Worm (Caenorhabditis elegans) whole organism, L1 larva: ENCODE measurements around the gene PDB1.1.

Experiments
- C04F5.9 ChIP-seq: sonication (generic microtip); optimal IDR thresholded peaks from 2 replicates; lab custom pipeline; 2016; ENCODE audit warnings: missing genetic modification characterization, missing compliant biosample characterization
- C16A3.4 ChIP-seq: fragments of 150-350 bp; optimal IDR thresholded peaks from 2 replicates; lab custom pipeline; 2014; ENCODE audit warnings: missing biosample characterization, missing genetic modification characterization
- C34B4.2 ChIP-seq: sonication (generic microtip); optimal IDR thresholded peaks from 2 replicates; lab custom pipeline; 2017; ENCODE audit warnings: mild to moderate bottlenecking, missing genetic modification characterization, missing compliant biosample characterization
- F16B12.6 ChIP-seq: fragments of 150-350 bp; optimal IDR thresholded peaks from 2 replicates; lab custom pipeline; 2014; ENCODE audit warnings: missing biosample characterization, missing genetic modification characterization
- Y116A8C.19 ChIP-seq: sonication (generic microtip); optimal IDR thresholded peaks from 2 replicates; lab custom pipeline; 2016; ENCODE audit warnings: missing compliant biosample characterization, missing genetic modification characterization, borderline replicate concordance
- alr-1 ChIP-seq: fragments of 200-800 bp; sonication (Bioruptor generic); optimal IDR thresholded peaks from 2 replicates; lab custom pipeline; 2018; ENCODE audit warnings: borderline replicate concordance, mild to moderate bottlenecking, missing genetic modification characterization, missing compliant biosample characterization
- aly-2 ChIP-seq: fragments of 150-350 bp; optimal IDR thresholded peaks from 2 replicates; lab custom pipeline; 2014; ENCODE audit warnings: missing biosample characterization, missing genetic modification characterization
- ama-1 ChIP-seq: fragments of 150-350 bp; optimal IDR thresholded peaks from 2 replicates; lab custom pipeline; 2014
- blmp-1 ChIP-seq: fragments of 150-350 bp; optimal IDR thresholded peaks from 2 replicates; lab custom pipeline; 2014; ENCODE audit warnings: missing biosample characterization, missing genetic modification characterization
- ceh-8 ChIP-seq: fragments of 200-800 bp; sonication (Bioruptor generic); optimal IDR thresholded peaks from 2 replicates; lab custom pipeline; 2018; ENCODE audit warnings: mild to moderate bottlenecking, missing genetic modification characterization, moderate library complexity, missing compliant biosample characterization
- ceh-88 ChIP-seq: fragments of 200-800 bp; sonication (Bioruptor generic); IDR thresholded peaks from 2 replicates; pipeline ENCODE4 v1.3.6; 2022; ENCODE audit warnings: missing genetic modification characterization, missing compliant biosample characterization
- ceh-90 ChIP-seq: sonication (generic microtip); optimal IDR thresholded peaks from 2 replicates; lab custom pipeline; 2016; ENCODE audit warnings: missing genetic modification characterization, missing compliant biosample characterization
- ces-1 ChIP-seq: fragments of 150-350 bp; optimal IDR thresholded peaks from 2 replicates; lab custom pipeline; 2014; ENCODE audit warnings: missing biosample characterization, missing genetic modification reagents, missing genetic modification characterization
- dsc-1 ChIP-seq: sonication (generic microtip); optimal IDR thresholded peaks from 2 replicates; lab custom pipeline; 2016; ENCODE audit warnings: mild to moderate bottlenecking, missing genetic modification characterization, missing compliant biosample characterization
- efl-1 ChIP-seq, 4 experiments: fragments of 150-350 bp; optimal IDR thresholded peaks in 3 of 4; peaks in 1 of 4; 1 replicate in 1 of 4; 2 replicates in 3 of 4; lab custom pipeline; 2014; ENCODE audit warnings: missing biosample characterization in 2 of 4, missing genetic modification characterization in 2 of 4, missing genetic modification reagents in 2 of 4
- egl-13 ChIP-seq: sonication (generic microtip); optimal IDR thresholded peaks from 2 replicates; lab custom pipeline; 2016; ENCODE audit warnings: missing genotype, missing genetic modification reagents, missing genetic modification characterization, missing compliant biosample characterization
- elt-2 ChIP-seq: sonication (generic microtip); optimal IDR thresholded peaks from 2 replicates; lab custom pipeline; 2016; ENCODE audit warnings: missing genetic modification characterization, mild to moderate bottlenecking, inconsistent platforms, missing compliant biosample characterization, missing genetic modification reagents
- elt-3 ChIP-seq, 6 experiments: fragments of 150-350 bp in 1 of 6; sonication (generic microtip); optimal IDR thresholded peaks; 2 replicates each; lab custom pipeline; 2017 to 2018; ENCODE audit warnings: missing biosample characterization in 6 of 6, missing genetic modification characterization in 6 of 6, inconsistent platforms in 1 of 6
- ets-5 ChIP-seq: fragments of 200-800 bp; sonication (Bioruptor generic); IDR thresholded peaks from 2 replicates; pipeline ENCODE4 v1.3.6; 2022; ENCODE audit warnings: missing genetic modification characterization, missing compliant biosample characterization
- fkh-8 ChIP-seq: sonication (generic microtip); optimal IDR thresholded peaks from 2 replicates; lab custom pipeline; 2016; ENCODE audit warnings: mild to moderate bottlenecking, missing genetic modification characterization, missing compliant biosample characterization
- hlh-4 ChIP-seq: sonication (generic microtip); optimal IDR thresholded peaks from 2 replicates; lab custom pipeline; 2016; ENCODE audit warnings: mild to moderate bottlenecking, missing genetic modification characterization, missing compliant biosample characterization
- hpl-2 ChIP-seq: fragments of 150-350 bp; optimal IDR thresholded peaks from 2 replicates; lab custom pipeline; 2014; ENCODE audit warnings: missing biosample characterization, missing genetic modification reagents, missing genetic modification characterization
- irx-1 ChIP-seq: sonication (generic microtip); optimal IDR thresholded peaks from 2 replicates; lab custom pipeline; 2016; ENCODE audit warnings: missing genetic modification characterization, missing compliant biosample characterization
- isw-1 ChIP-seq: fragments of 200-800 bp; sonication (Bioruptor generic); IDR thresholded peaks from 2 replicates; pipeline ENCODE4 v1.3.6; 2022; ENCODE audit warnings: missing genetic modification characterization, missing compliant biosample characterization
- jun-1 ChIP-seq: fragments of 150-350 bp; optimal IDR thresholded peaks from 2 replicates; lab custom pipeline; 2014; ENCODE audit warnings: missing biosample characterization, missing genetic modification reagents, missing genetic modification characterization
- lin-13 ChIP-seq: fragments of 150-350 bp; optimal IDR thresholded peaks from 2 replicates; lab custom pipeline; 2014; ENCODE audit warnings: missing biosample characterization, missing genetic modification reagents, missing genetic modification characterization
- lin-15B ChIP-seq: fragments of 150-350 bp; sonication (generic microtip); optimal IDR thresholded peaks from 3 replicates; lab custom pipeline; 2014; ENCODE audit warnings: missing biosample characterization, missing genetic modification characterization
- lin-39 ChIP-seq: fragments of 150-350 bp; optimal IDR thresholded peaks from 2 replicates; lab custom pipeline; 2014; ENCODE audit warnings: missing biosample characterization, missing genetic modification reagents, missing genetic modification characterization
- nhr-19 ChIP-seq: fragments of 200-800 bp; sonication (Bioruptor generic); conservative IDR thresholded peaks from 2 replicates; pipeline ENCODE4 v1.3.6; 2022; ENCODE audit warnings: missing genetic modification characterization, missing compliant biosample characterization
- nhr-28 ChIP-seq: fragments of 150-350 bp; optimal IDR thresholded peaks from 2 replicates; lab custom pipeline; 2014; ENCODE audit warnings: missing biosample characterization, missing genetic modification characterization
- nhr-47 ChIP-seq: sonication (generic microtip); optimal IDR thresholded peaks from 2 replicates; lab custom pipeline; 2016; ENCODE audit warnings: mild to moderate bottlenecking, missing genetic modification characterization, moderate library complexity, missing compliant biosample characterization
- nhr-71 ChIP-seq: sonication (generic microtip); optimal IDR thresholded peaks from 2 replicates; lab custom pipeline; 2016; ENCODE audit warnings: mild to moderate bottlenecking, missing genetic modification characterization, moderate library complexity, missing compliant biosample characterization
- nhr-85 ChIP-seq: sonication (generic microtip); peaks from one replicate; lab custom pipeline; 2016; ENCODE audit warnings: missing genetic modification characterization, inconsistent platforms, missing compliant biosample characterization
- pag-3 ChIP-seq: sonication (generic microtip); optimal IDR thresholded peaks from 2 replicates; lab custom pipeline; 2017; ENCODE audit warnings: missing genetic modification characterization, mild to moderate bottlenecking, missing compliant biosample characterization, antibody characterized with exemption, borderline replicate concordance; ENCODE audit not compliant: insufficient read depth
- pax-3 ChIP-seq: fragments of 200-800 bp; sonication (Bioruptor generic); optimal IDR thresholded peaks from 2 replicates; lab custom pipeline; 2018; ENCODE audit warnings: mild to moderate bottlenecking, missing genetic modification characterization, moderate library complexity, missing compliant biosample characterization
- skn-1 ChIP-seq: fragments of 150-350 bp; optimal IDR thresholded peaks from 2 replicates; lab custom pipeline; 2014; ENCODE audit warnings: missing biosample characterization, missing genetic modification characterization
- snpc-4 ChIP-seq: fragments of 150-350 bp; optimal IDR thresholded peaks from 2 replicates; lab custom pipeline; 2014; ENCODE audit warnings: missing biosample characterization, missing genetic modification characterization
- snu-23 ChIP-seq: sonication (generic microtip); optimal IDR thresholded peaks from 2 replicates; lab custom pipeline; 2016; ENCODE audit warnings: missing genetic modification characterization, missing compliant biosample characterization
- sptf-1 ChIP-seq: fragments of 150-350 bp; optimal IDR thresholded peaks from 2 replicates; lab custom pipeline; 2014; ENCODE audit warnings: missing biosample characterization, missing genetic modification characterization
- swsn-7 ChIP-seq: sonication (generic microtip); optimal IDR thresholded peaks from 2 replicates; lab custom pipeline; 2016; ENCODE audit warnings: missing genetic modification characterization, missing compliant biosample characterization
- tbx-2 ChIP-seq: sonication (generic microtip); optimal IDR thresholded peaks from 2 replicates; lab custom pipeline; 2016; ENCODE audit warnings: missing genetic modification characterization, missing compliant biosample characterization
- unc-86 ChIP-seq: sonication (generic microtip); optimal IDR thresholded peaks from 2 replicates; lab custom pipeline; 2016; ENCODE audit warnings: missing genetic modification characterization, missing compliant biosample characterization
- xbp-1 ChIP-seq: sonication (generic microtip); optimal IDR thresholded peaks from 2 replicates; lab custom pipeline; 2016; ENCODE audit warnings: missing genetic modification characterization, missing compliant biosample characterization

PDB1.1 gene

ce11 chrX:7563425-7563824 lies 4.5 kb upstream of the PDB1.1 start:
- TF ChIP-seq lin-13 (GFP tag; lab: Kevin White, UChicago) = no peak
- no peak for TF ChIP-seq lin-39 (tag; lab: Kevin White, UChicago)
- no peak for TF ChIP-seq ces-1 (GFP tag; lab: Kevin White, UChicago)
- TF ChIP-seq aly-2 (tag; lab: Kevin White, UChicago) = no peak
- TF ChIP-seq jun-1 (tag; lab: Kevin White, UChicago) = no peak
- TF ChIP-seq snu-23 (GFP tag; lab: Kevin White, UChicago) = no peak
- no peak for TF ChIP-seq nhr-28 (tag; lab: Kevin White, UChicago)
- no peak for TF ChIP-seq fkh-8 (tag; lab: Kevin White, UChicago)
- no peak for TF ChIP-seq lin-15B (tag; lab: Kevin White, UChicago)
- TF ChIP-seq nhr-71 = no peak
- no peak for TF ChIP-seq nhr-47
- no peak for TF ChIP-seq unc-86 (tag; lab: Kevin White, UChicago)
- TF ChIP-seq elt-3 (tag; optimal IDR thresholded peaks at IDR 0.05; lab: Kevin White, UChicago) = no peak
- TF ChIP-seq isw-1 = no peak
- TF ChIP-seq ama-1 (lab: Kevin White, UChicago) = no peak
- no peak for TF ChIP-seq sptf-1 (tag; lab: Kevin White, UChicago)
- no peak for TF ChIP-seq snpc-4
- no peak for TF ChIP-seq C16A3.4 (tag; lab: Kevin White, UChicago)

ce11 chrX:7562625-7563024 lies 3.7 kb upstream of the PDB1.1 start, which contains the start of gene sto-1:
Gene sto-1 (plus strand): TSS chrX:7562824.
- TF ChIP-seq nhr-19 (GFP tag; lab: Robert Waterston, UW) (no peak), hlh-4 (tag; lab: Kevin White, UChicago) (no peak)

ce11 chrX:7561972-7562371 lies 3.1 kb upstream of the PDB1.1 start:
- TF ChIP-seq ets-5 (GFP tag; lab: Robert Waterston, UW) (no peak), hpl-2 (GFP tag; lab: Kevin White, UChicago) (no peak), skn-1 (tag; lab: Kevin White, UChicago) (peak; percentile 18), pag-3 (tag; lab: Kevin White, UChicago) (no peak), blmp-1 (tag; lab: Kevin White, UChicago) (no peak), ceh-88 (no peak), elt-2 (tag; lab: Kevin White, UChicago) (no peak), pax-3 (tag; lab: Kevin White, UChicago) (no peak), C34B4.2 (no peak)

- TF ChIP-seq elt-3 (tag; optimal IDR thresholded peaks at IDR 0.05; lab: Kevin White, UChicago) = peak in 1 of 6 experiments; percentile 10
- no peak for TF ChIP-seq swsn-7 (tag; lab: Kevin White, UChicago)
- peak; percentile 55 for TF ChIP-seq nhr-85 (tag; lab: Kevin White, UChicago)
- no peak for TF ChIP-seq tbx-2 (tag; lab: Kevin White, UChicago)
- TF ChIP-seq C16A3.4 (tag; lab: Kevin White, UChicago) = no peak
- TF ChIP-seq, all 84 proteins: peak for 2
These were observed 4.6 kb downstream of the PDB1.1 start, which contains the start of gene F46C8.8 for ce11 chrX:7554326-7554725. Gene F46C8.8 (minus strand): TSS chrX:7554426.

- TF ChIP-seq lin-39 (tag; lab: Kevin White, UChicago) (no peak), blmp-1 (tag; lab: Kevin White, UChicago) (peak; percentile 89)
- TF ChIP-seq, all 84 proteins: peak for 1
These were observed 5.6 kb downstream of the PDB1.1 start for ce11 chrX:7553331-7553730.

- TF ChIP-seq F16B12.6 (tag; lab: Kevin White, UChicago) (no peak), lin-15B (tag; lab: Kevin White, UChicago) (no peak), elt-3 (tag; optimal IDR thresholded peaks at IDR 0.05; lab: Kevin White, UChicago) (peak in 1 of 6 experiments; percentile 51), irx-1 (tag; lab: Kevin White, UChicago) (no peak), egl-13 (tag; lab: Kevin White, UChicago) (no peak), xbp-1 (tag; lab: Kevin White, UChicago) (no peak), ceh-8 (GFP tag; lab: Kevin White, UChicago) (no peak), ama-1 (lab: Kevin White, UChicago) (no peak), nhr-85 (tag; lab: Kevin White, UChicago) (peak; percentile 28), blmp-1 (tag; lab: Kevin White, UChicago) (peak; percentile 63), alr-1 (tag; lab: Kevin White, UChicago) (no peak), ces-1 (GFP tag; lab: Kevin White, UChicago) (no peak), efl-1 (optimal IDR thresholded peaks at IDR 0.05; lab: Kevin White, UChicago) (no peak), efl-1 (GFP tag; optimal IDR thresholded peaks at IDR 0.05 in 1 of 2; lab: Kevin White, UChicago) (peak in 1 of 2 experiments; percentile 90), dsc-1 (tag; lab: Kevin White, UChicago) (no peak), C04F5.9 (tag; lab: Kevin White, UChicago) (no peak), ceh-90 (tag; lab: Kevin White, UChicago) (no peak), Y116A8C.19 (tag; lab: Kevin White, UChicago) (no peak), jun-1 (tag; lab: Kevin White, UChicago) (no peak)
These were observed 8.4 kb downstream of the PDB1.1 start for ce11 chrX:7550452-7550851.
